Worm (Caenorhabditis elegans) whole organism, L4 larva: ENCODE measurements around the gene hum-4.

Experiments
- aha-1 ChIP-seq: fragments of 150-350 bp; peaks from one replicate; lab custom pipeline; 2014; ENCODE audit warnings: missing biosample characterization, missing genetic modification characterization
- hlh-30 ChIP-seq: sonication (generic microtip); optimal IDR thresholded peaks from 2 replicates; lab custom pipeline; 2017; ENCODE audit warnings: antibody characterized with exemption, mild to moderate bottlenecking, missing genetic modification characterization, missing compliant biosample characterization; ENCODE audit not compliant: insufficient read depth
- nhr-237 ChIP-seq: sonication (generic microtip); optimal IDR thresholded peaks from 2 replicates; lab custom pipeline; 2017; ENCODE audit warnings: missing biosample characterization, missing genetic modification characterization
- nhr-28 ChIP-seq: fragments of 150-350 bp; optimal IDR thresholded peaks from 2 replicates; lab custom pipeline; 2014; ENCODE audit warnings: missing biosample characterization, missing genetic modification characterization
- pqm-1 ChIP-seq: sonication (generic microtip); optimal IDR thresholded peaks from 2 replicates; lab custom pipeline; 2017; ENCODE audit warnings: missing biosample characterization, missing genetic modification characterization
- snpc-1.2 ChIP-seq: fragments of 200-800 bp; sonication (Bioruptor generic); IDR thresholded peaks from 2 replicates; pipeline ENCODE4 v1.3.6; 2022; ENCODE audit warnings: missing genetic modification reagents, missing genetic modification characterization, missing compliant biosample characterization
- snpc-4 ChIP-seq: fragments of 150-350 bp; optimal IDR thresholded peaks from 2 replicates; lab custom pipeline; 2014; ENCODE audit warnings: missing biosample characterization, missing genetic modification characterization
- unc-62 ChIP-seq, 3 experiments: fragments of 150-350 bp in 1 of 3; sonication (generic microtip); optimal IDR thresholded peaks in 2 of 3; peaks in 1 of 3; 1 replicate in 1 of 3; 2 replicates in 2 of 3; lab custom pipeline; 2014 to 2017; ENCODE audit warnings: missing biosample characterization in 3 of 3, missing genetic modification characterization in 3 of 3, missing genetic modification reagents in 3 of 3, missing genotype in 1 of 3
- zag-1 ChIP-seq: fragments of 150-350 bp; optimal IDR thresholded peaks from 2 replicates; lab custom pipeline; 2014; ENCODE audit warnings: missing biosample characterization, missing genetic modification characterization

DNA sequence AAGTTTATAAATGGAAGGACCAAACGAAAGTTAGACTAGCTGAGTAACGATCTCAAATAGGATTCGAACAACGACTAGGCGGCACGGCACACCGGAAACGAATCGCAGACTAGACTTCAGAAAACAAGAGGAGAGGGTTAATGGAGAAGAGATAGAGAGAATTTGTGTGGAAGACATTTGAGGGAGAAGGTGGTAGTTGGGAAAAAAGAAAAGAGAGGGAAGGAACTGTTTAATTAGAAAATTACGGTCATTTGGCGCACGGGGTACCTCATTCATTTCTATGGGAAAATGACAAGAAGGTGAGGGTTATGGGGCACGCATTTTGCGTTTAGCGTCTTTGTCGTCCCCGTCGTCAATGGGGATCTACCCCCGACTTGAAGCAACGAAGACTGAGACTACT lies 20.8 kb upstream of the hum-4 start, which contains the start of gene F48C5.2:
- TF ChIP-seq zag-1 (tag; lab: Kevin White, UChicago) = no peak
- no peak for TF ChIP-seq pqm-1
- no peak for TF ChIP-seq aha-1 (tag; lab: Kevin White, UChicago)
- no peak for TF ChIP-seq hlh-30
- no peak for TF ChIP-seq unc-62 (GFP tag; optimal IDR thresholded peaks at IDR 0.05 in 1 of 2; lab: Kevin White, UChicago)
- no peak for TF ChIP-seq unc-62 (tag; optimal IDR thresholded peaks at IDR 0.05; lab: Kevin White, UChicago)
- TF ChIP-seq nhr-28 (tag; lab: Kevin White, UChicago) = no peak
- TF ChIP-seq nhr-237 (tag; lab: Kevin White, UChicago) = no peak
- TF ChIP-seq snpc-1.2 (GFP tag; lab: Robert Waterston, UW) = no peak
- TF ChIP-seq snpc-4 (tag; lab: Kevin White, UChicago) = no peak
